Worm (Caenorhabditis elegans) whole organism, L1 larva: ENCODE measurements around the gene F10G7.10.

ENCODE experiments used
- alr-1 ChIP-seq: fragments of 200-800 bp; sonication (Bioruptor generic); optimal IDR thresholded peaks from 2 replicates; lab custom pipeline; 2018; ENCODE audit warnings: borderline replicate concordance, mild to moderate bottlenecking, missing genetic modification characterization, missing compliant biosample characterization
- ceh-82 ChIP-seq, 3 experiments: fragments of 150-350 bp in 1 of 3; sonication (generic microtip) in 2 of 3; optimal IDR thresholded peaks; 2 replicates each; lab custom pipeline; 2014 to 2017; ENCODE audit warnings: missing biosample characterization in 3 of 3, missing genetic modification characterization in 3 of 3
- egl-27 ChIP-seq, 2 experiments: fragments of 150-350 bp in 1 of 2; sonication (generic microtip); optimal IDR thresholded peaks; 3 replicates each; lab custom pipeline; 2017 to 2018; ENCODE audit warnings: missing biosample characterization in 2 of 2, missing genetic modification characterization in 2 of 2, missing genetic modification reagents in 2 of 2
- fkh-10 ChIP-seq: sonication (generic microtip); optimal IDR thresholded peaks from 2 replicates; lab custom pipeline; 2017; ENCODE audit warnings: missing biosample characterization, missing genetic modification reagents, missing genetic modification characterization
- fos-1 ChIP-seq: fragments of 150-350 bp; optimal IDR thresholded peaks from 2 replicates; lab custom pipeline; 2014; ENCODE audit warnings: missing biosample characterization, missing genetic modification characterization
- jun-1 ChIP-seq: fragments of 150-350 bp; optimal IDR thresholded peaks from 2 replicates; lab custom pipeline; 2014; ENCODE audit warnings: missing biosample characterization, missing genetic modification reagents, missing genetic modification characterization
- lin-13 ChIP-seq: fragments of 150-350 bp; optimal IDR thresholded peaks from 2 replicates; lab custom pipeline; 2014; ENCODE audit warnings: missing biosample characterization, missing genetic modification reagents, missing genetic modification characterization
- lsy-2 ChIP-seq, 2 experiments: fragments of 150-350 bp; optimal IDR thresholded peaks; 2 replicates each; lab custom pipeline; 2014; ENCODE audit warnings: missing biosample characterization in 2 of 2, missing genetic modification characterization in 2 of 2
- mdl-1 ChIP-seq, 2 experiments: fragments of 150-350 bp; optimal IDR thresholded peaks; 2 replicates each; lab custom pipeline; 2014 to 2017; ENCODE audit warnings: missing biosample characterization in 2 of 2, missing genetic modification characterization in 2 of 2, inconsistent platforms in 1 of 2
- mep-1 ChIP-seq: fragments of 150-350 bp; optimal IDR thresholded peaks from 2 replicates; lab custom pipeline; 2014; ENCODE audit warnings: missing biosample characterization, missing genetic modification characterization
- snpc-4 ChIP-seq: fragments of 150-350 bp; optimal IDR thresholded peaks from 2 replicates; lab custom pipeline; 2014; ENCODE audit warnings: missing biosample characterization, missing genetic modification characterization
- sox-4 ChIP-seq: sonication (generic microtip); optimal IDR thresholded peaks from 2 replicates; lab custom pipeline; 2016; ENCODE audit warnings: missing genetic modification characterization, missing compliant biosample characterization
- swsn-7 ChIP-seq: sonication (generic microtip); optimal IDR thresholded peaks from 2 replicates; lab custom pipeline; 2016; ENCODE audit warnings: missing genetic modification characterization, missing compliant biosample characterization
- ztf-11 ChIP-seq, 2 experiments: sonication (generic microtip); optimal IDR thresholded peaks; 2 replicates each; lab custom pipeline; 2016 to 2017; ENCODE audit warnings: missing genetic modification characterization in 2 of 2, missing biosample characterization in 1 of 2, missing compliant biosample characterization in 1 of 2

DNA sequence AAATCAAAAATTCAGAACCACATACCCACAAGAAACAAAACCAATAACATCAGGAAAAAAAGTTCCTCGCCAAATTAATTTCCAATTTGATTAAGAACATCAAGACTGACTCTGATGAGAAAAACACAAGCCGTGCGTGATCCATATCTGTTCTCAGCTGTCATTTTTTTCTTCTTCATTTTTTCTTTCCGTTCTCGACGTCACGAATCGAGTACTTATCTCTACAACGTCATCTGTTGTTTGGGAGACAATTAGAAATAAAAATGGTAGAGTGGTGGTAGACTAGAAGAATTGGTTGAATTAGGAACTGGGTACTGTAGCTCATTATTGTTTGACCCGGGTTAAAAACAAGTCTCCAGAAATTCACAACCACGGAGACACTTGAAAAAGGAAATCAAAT lies 35.0 kb upstream of the F10G7.10 start:
- no peak for TF ChIP-seq mep-1 (tag; lab: Kevin White, UChicago)
- no peak for TF ChIP-seq mdl-1 (tag; optimal IDR thresholded peaks at IDR 0.05; lab: Kevin White, UChicago)
- no peak for TF ChIP-seq lin-13
- TF ChIP-seq snpc-4 (tag; lab: Kevin White, UChicago): no peak
- no peak for TF ChIP-seq sox-4 (tag; lab: Kevin White, UChicago)
- no peak for TF ChIP-seq egl-27 (tag; optimal IDR thresholded peaks at IDR 0.05; lab: Kevin White, UChicago)
- no peak for TF ChIP-seq jun-1 (tag; lab: Kevin White, UChicago)
- TF ChIP-seq fos-1: no peak
- TF ChIP-seq ztf-11 (tag; optimal IDR thresholded peaks at IDR 0.05; lab: Kevin White, UChicago): no peak
- no peak for TF ChIP-seq ceh-82 (tag; optimal IDR thresholded peaks at IDR 0.05; lab: Kevin White, UChicago)
- TF ChIP-seq fkh-10 (GFP tag; lab: Kevin White, UChicago): no peak
- TF ChIP-seq swsn-7 (tag; lab: Kevin White, UChicago): no peak
- peak in 1 of 2 experiments; percentile 38 for TF ChIP-seq lsy-2 (tag; optimal IDR thresholded peaks at IDR 0.05; lab: Kevin White, UChicago)
- TF ChIP-seq alr-1 (tag; lab: Kevin White, UChicago): no peak
